Fruit fly (Drosophila melanogaster): ENCODE results near the gene Hmt4-20.

Gene Hmt4-20

DNA sequence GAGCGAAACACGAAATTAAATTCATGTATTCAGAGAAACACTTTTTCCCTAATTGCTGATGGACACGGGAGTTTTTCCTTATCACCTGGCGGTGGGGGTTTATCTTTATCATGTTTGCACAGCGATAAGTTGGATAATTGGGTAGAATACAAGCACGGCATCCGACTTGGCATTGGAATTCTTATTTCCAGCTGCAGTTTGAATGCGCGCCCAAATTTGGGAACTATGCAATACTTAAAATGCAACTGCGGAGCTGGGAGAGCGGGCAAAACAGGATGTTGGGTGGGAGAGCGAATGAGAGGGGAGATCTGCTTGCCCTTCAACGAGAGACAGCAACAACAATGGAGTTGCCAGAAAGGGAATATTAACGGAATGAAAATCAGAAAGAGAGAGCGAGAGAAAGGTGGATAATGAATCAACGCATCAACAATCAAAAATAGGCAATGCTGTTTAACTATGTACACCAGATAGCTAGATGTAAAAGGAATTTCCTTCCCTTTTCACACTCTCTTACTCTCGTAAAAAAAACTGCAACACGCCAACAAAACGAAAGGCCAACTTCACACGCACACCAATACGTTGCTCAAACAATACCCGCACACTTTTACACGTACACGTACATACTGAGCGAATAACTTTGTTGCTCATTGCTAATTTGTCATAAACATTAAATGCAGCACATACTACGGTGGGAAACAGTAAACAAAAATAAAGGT is 38.9 kb downstream of the Hmt4-20 start:
- TF ChIP-seq CTCF (optimal IDR thresholded peaks at IDR 0.05) (no peak), CG8478 (optimal IDR thresholded peaks at IDR 0.05) (no peak)

DNA sequence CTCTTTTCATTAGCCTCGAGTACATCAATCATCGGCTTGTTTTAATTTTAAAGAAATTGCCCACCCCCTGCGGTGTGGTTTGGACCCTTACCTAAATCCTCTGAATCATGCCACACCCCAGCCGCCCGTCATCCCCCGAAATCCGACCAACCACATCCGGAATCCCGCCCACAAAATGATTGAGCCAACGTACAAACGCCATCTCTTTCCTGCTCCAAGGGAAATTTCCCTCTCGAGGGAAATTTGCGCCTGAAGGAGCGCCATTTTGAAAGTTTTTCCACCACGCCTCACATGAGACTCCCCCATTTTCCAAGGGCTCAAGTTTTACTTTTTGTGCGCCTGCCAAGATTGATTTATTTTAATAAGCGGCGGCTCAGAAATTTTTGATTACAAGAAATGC is 45.8 kb downstream of the Hmt4-20 start:
- no peak for TF ChIP-seq CG8478 (optimal IDR thresholded peaks at IDR 0.05)
- no peak for TF ChIP-seq CTCF (optimal IDR thresholded peaks at IDR 0.05)

DNA sequence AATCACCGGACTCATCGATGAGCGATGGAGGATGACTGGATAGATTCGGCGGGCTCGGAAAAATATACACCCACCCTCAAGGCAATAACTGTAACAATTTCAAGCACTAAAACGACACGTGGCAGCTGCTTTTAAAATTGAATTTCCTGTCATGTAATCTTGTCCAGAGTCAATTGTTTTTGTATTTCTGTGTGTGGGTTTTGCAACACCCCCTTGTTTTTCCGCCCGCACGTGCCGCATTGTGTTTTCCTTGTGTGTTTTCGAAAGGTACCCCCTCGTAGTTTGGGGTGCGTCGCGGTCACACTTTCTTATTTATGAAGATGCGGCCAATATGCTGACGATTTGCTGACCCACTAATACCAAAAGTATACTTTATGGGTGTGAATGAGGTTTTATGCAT is 53.8 kb downstream of the Hmt4-20 start:
- TF ChIP-seq CTCF (optimal IDR thresholded peaks at IDR 0.05) (no peak), CG8478 (optimal IDR thresholded peaks at IDR 0.05) (no peak)

DNA sequence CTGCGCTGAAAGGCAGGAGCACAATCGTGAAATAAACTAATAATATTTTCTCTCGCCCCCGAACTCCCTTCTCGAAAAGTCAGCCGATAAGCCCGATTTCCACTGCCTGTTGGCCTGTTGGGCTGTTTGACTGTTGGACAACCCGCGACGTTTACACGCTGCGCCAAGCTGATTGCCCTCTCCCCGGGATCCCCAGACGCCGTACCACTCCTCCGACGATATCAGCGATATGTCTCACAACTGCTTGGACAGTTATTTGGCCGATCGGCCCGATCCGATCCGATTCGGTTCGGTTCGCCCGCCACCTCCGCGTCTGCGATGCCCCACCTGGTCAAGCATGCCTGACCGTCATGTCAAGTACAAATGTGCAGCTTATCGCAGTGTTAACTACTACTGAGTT is 56.1 kb downstream of the Hmt4-20 start:
- no peak for TF ChIP-seq CTCF (optimal IDR thresholded peaks at IDR 0.05)
- TF ChIP-seq CG8478 (optimal IDR thresholded peaks at IDR 0.05), result no peak
